Fruit fly (Drosophila melanogaster) whole organism, larva: ENCODE measurements around the gene janB.

ENCODE experiments used
- noc ChIP-seq: fragments of 200-800 bp; sonication (Bioruptor generic); optimal IDR thresholded peaks from 3 replicates; lab custom pipeline; 2019; ENCODE audit warnings: missing biosample characterization, mild to moderate bottlenecking, missing genetic modification characterization, moderate library complexity

janB gene

dm6 chr3R:30038628-30039027, at the start of gene janB:
janB (minus strand) TSS chr3R:30038728.
- TF ChIP-seq noc (tag; lab: Kevin White, UChicago) = no peak

- peak; percentile 20 for TF ChIP-seq noc (tag; lab: Kevin White, UChicago)
Measured at dm6 chr3R:30084137-30084536, 45.6 kb upstream of the janB start.

- TF ChIP-seq noc (tag; lab: Kevin White, UChicago) = no peak
Measured at dm6 chr3R:30083215-30083614, 44.7 kb upstream of the janB start.

dm6 chr3R:30076088-30076487, 37.6 kb upstream of the janB start:
- TF ChIP-seq noc (tag; lab: Kevin White, UChicago) = no peak

- TF ChIP-seq noc (tag; lab: Kevin White, UChicago) = no peak
Measured at dm6 chr3R:30071827-30072226, 33.3 kb upstream of the janB start.

- no peak for TF ChIP-seq noc (tag; lab: Kevin White, UChicago)
Measured at dm6 chr3R:30070198-30070597, 31.7 kb upstream of the janB start.

- no peak for TF ChIP-seq noc (tag; lab: Kevin White, UChicago)
Measured at dm6 chr3R:30066004-30066403, 27.5 kb upstream of the janB start.

dm6 chr3R:30063704-30064103, 25.2 kb upstream of the janB start:
- TF ChIP-seq noc (tag; lab: Kevin White, UChicago) = no peak

dm6 chr3R:30062543-30062942, 24.0 kb upstream of the janB start:
- TF ChIP-seq noc (tag; lab: Kevin White, UChicago) = peak; percentile 65

- TF ChIP-seq noc (tag; lab: Kevin White, UChicago) = no peak
Measured at dm6 chr3R:30061980-30062379, 23.5 kb upstream of the janB start.

dm6 chr3R:30061154-30061482, 22.6 kb upstream of the janB start:
- peak; percentile 56 for TF ChIP-seq noc (tag; lab: Kevin White, UChicago)

- no peak for TF ChIP-seq noc (tag; lab: Kevin White, UChicago)
Measured at dm6 chr3R:30060451-30061153, 22.1 kb upstream of the janB start.

dm6 chr3R:30059944-30060343, 21.4 kb upstream of the janB start:
- no peak for TF ChIP-seq noc (tag; lab: Kevin White, UChicago)

dm6 chr3R:30058057-30058868, 19.7 kb upstream of the janB start, which contains the start of gene sima:
sima (plus strand) TSS chr3R:30058311.
- no peak for TF ChIP-seq noc (tag; lab: Kevin White, UChicago)

dm6 chr3R:30056592-30057135, 18.1 kb upstream of the janB start, which contains the start of the genes CG7950 and Rpp14a:
CG7950 (plus strand) TSS chr3R:30056859.
Rpp14a (plus strand) TSS chr3R:30056859.
- peak; percentile 69 for TF ChIP-seq noc (tag; lab: Kevin White, UChicago)

- no peak for TF ChIP-seq noc (tag; lab: Kevin White, UChicago)
Measured at dm6 chr3R:30055915-30056544, 17.5 kb upstream of the janB start, which contains the start of the genes Rpp14b and spn-A. Rpp14b (plus strand) TSS chr3R:30055957. spn-A (minus strand) TSS chr3R:30056037.
